Fruit fly (Drosophila melanogaster) whole organism, embryonic: Measurements from ENCODE around the gene CG3777.

Source experiments
- Atf-2 ChIP-seq: fragments of 200-800 bp; sonication (Bioruptor generic); optimal IDR thresholded peaks from 2 replicates; lab custom pipeline; 2016; ENCODE audit warnings: missing biosample characterization, missing genetic modification characterization
- Atf3 ChIP-seq: fragments of 200-800 bp; sonication (Bioruptor generic); optimal IDR thresholded peaks from 3 replicates; lab custom pipeline; 2016; ENCODE audit warnings: missing biosample characterization, missing genetic modification characterization
- Awh ChIP-seq: fragments of 200-800 bp; sonication (Bioruptor generic); IDR thresholded peaks from 2 replicates; pipeline ENCODE4, ENCODE4 v1.3.6; 2022; ENCODE audit warnings: missing biosample characterization, missing genetic modification characterization
- B-H1 ChIP-seq: fragments of 200-800 bp; sonication (Bioruptor generic); IDR thresholded peaks from 3 replicates; pipeline ENCODE4 v1.3.6; 2022; ENCODE audit warnings: missing biosample characterization, missing genetic modification characterization
- CG10147 ChIP-seq: fragments of 200-800 bp; sonication (Bioruptor generic); optimal IDR thresholded peaks from 2 replicates; lab custom pipeline; 2019; ENCODE audit warnings: missing biosample characterization, mild to moderate bottlenecking, missing genetic modification characterization, moderate library complexity
- CG10209 ChIP-seq: fragments of 200-800 bp; sonication (Bioruptor generic); optimal IDR thresholded peaks from 3 replicates; lab custom pipeline; 2017; ENCODE audit warnings: missing biosample characterization, mild to moderate bottlenecking, missing genetic modification characterization, missing genetic modification reagents
- CG10274 ChIP-seq: fragments of 200-800 bp; sonication (Bioruptor generic); optimal IDR thresholded peaks from 3 replicates; lab custom pipeline; 2017; ENCODE audit warnings: missing biosample characterization, mild to moderate bottlenecking, missing genetic modification characterization
- CG10321 ChIP-seq: fragments of 200-800 bp; sonication (Bioruptor generic); IDR thresholded peaks from 2 replicates; pipeline ENCODE4 v1.3.6; 2022; ENCODE audit warnings: missing biosample characterization, missing genetic modification characterization
- CG10431 ChIP-seq: fragments of 200-800 bp; sonication (Bioruptor generic); optimal IDR thresholded peaks from 3 replicates; lab custom pipeline; 2018; ENCODE audit warnings: missing biosample characterization, mild to moderate bottlenecking, missing genetic modification characterization
- CG11247 ChIP-seq: fragments of 200-800 bp; sonication (Bioruptor generic); IDR thresholded peaks from 2 replicates; pipeline ENCODE4 v1.3.6; 2022; ENCODE audit warnings: missing biosample characterization, missing genetic modification characterization
- CG11456 ChIP-seq: fragments of 200-800 bp; sonication (Bioruptor generic); IDR thresholded peaks from 3 replicates; pipeline ENCODE4 v1.3.6; 2022; ENCODE audit warnings: missing biosample characterization, missing genetic modification characterization
- CG11560 ChIP-seq: fragments of 200-800 bp; sonication (Bioruptor generic); IDR thresholded peaks from 3 replicates; pipeline ENCODE4 v1.3.6; 2022; ENCODE audit warnings: missing biosample characterization, missing genetic modification characterization
- CG12155 ChIP-seq: fragments of 200-800 bp; sonication (Bioruptor generic); optimal IDR thresholded peaks from 3 replicates; lab custom pipeline; 2016; ENCODE audit warnings: missing biosample characterization, missing genetic modification characterization
- CG14965 ChIP-seq: fragments of 200-800 bp; sonication (Bioruptor generic); optimal IDR thresholded peaks from 2 replicates; lab custom pipeline; 2016; ENCODE audit warnings: missing biosample characterization, missing genetic modification characterization, borderline replicate concordance
- CG15514 ChIP-seq: fragments of 200-800 bp; sonication (Bioruptor generic); optimal IDR thresholded peaks from 3 replicates; lab custom pipeline; 2017; ENCODE audit warnings: missing biosample characterization, missing genetic modification characterization, mild to moderate bottlenecking, moderate library complexity, missing genetic modification reagents
- CG18011 ChIP-seq: fragments of 200-800 bp; sonication (Bioruptor generic); optimal IDR thresholded peaks from 2 replicates; lab custom pipeline; 2017; ENCODE audit warnings: missing biosample characterization, missing genetic modification characterization, mild to moderate bottlenecking, moderate library complexity, missing genotype
- CG18764 ChIP-seq: fragments of 200-800 bp; sonication (Bioruptor generic); optimal IDR thresholded peaks from 3 replicates; lab custom pipeline; 2016; ENCODE audit warnings: missing biosample characterization, missing genetic modification characterization
- CG2129 ChIP-seq: fragments of 200-800 bp; sonication (Bioruptor generic); IDR thresholded peaks from 2 replicates; pipeline ENCODE4 v1.3.6; 2022; ENCODE audit warnings: missing biosample characterization, missing genetic modification characterization; ENCODE audit not compliant: partially characterized antibody
- CG2712 ChIP-seq: fragments of 200-800 bp; optimal IDR thresholded peaks from 3 replicates; lab custom pipeline; 2019; ENCODE audit warnings: missing biosample characterization, mild to moderate bottlenecking, missing genetic modification characterization, moderate library complexity
- CG31224 ChIP-seq: fragments of 200-800 bp; sonication (Bioruptor generic); IDR thresholded peaks from 2 replicates; pipeline ENCODE4 v1.3.6; 2022; ENCODE audit warnings: missing biosample characterization, missing genetic modification characterization
- CG31365 ChIP-seq: fragments of 200-800 bp; sonication (Bioruptor generic); optimal IDR thresholded peaks from 2 replicates; lab custom pipeline; 2018; ENCODE audit warnings: missing biosample characterization, mild to moderate bottlenecking, missing genetic modification characterization
- CG3163 ChIP-seq: fragments of 200-800 bp; sonication (Bioruptor generic); optimal IDR thresholded peaks from 3 replicates; lab custom pipeline; 2016; ENCODE audit warnings: missing biosample characterization, missing genetic modification characterization
- CG32532 ChIP-seq: fragments of 200-800 bp; sonication (Bioruptor generic); IDR thresholded peaks from 2 replicates; pipeline ENCODE4 v1.3.6; 2022; ENCODE audit warnings: missing biosample characterization, missing genetic modification characterization
- CG4424 ChIP-seq: fragments of 200-800 bp; sonication (Bioruptor generic); optimal IDR thresholded peaks from 3 replicates; lab custom pipeline; 2016; ENCODE audit warnings: missing biosample characterization, missing genetic modification characterization
- CG5180 ChIP-seq: fragments of 200-800 bp; sonication (Bioruptor generic); optimal IDR thresholded peaks from 3 replicates; lab custom pipeline; 2017; ENCODE audit warnings: missing biosample characterization, missing genetic modification characterization, mild to moderate bottlenecking, moderate library complexity, missing genetic modification reagents
- CG7839 ChIP-seq: fragments of 200-800 bp; sonication (Bioruptor generic); optimal IDR thresholded peaks from 3 replicates; lab custom pipeline; 2018; ENCODE audit warnings: missing biosample characterization, mild to moderate bottlenecking, missing genetic modification characterization, moderate library complexity
- CG8089 ChIP-seq: fragments of 200-800 bp; sonication (Bioruptor generic); optimal IDR thresholded peaks from 3 replicates; lab custom pipeline; 2016; ENCODE audit warnings: missing biosample characterization, missing genetic modification characterization
- CG8290 ChIP-seq, 3 experiments: fragments of 200-800 bp; sonication (Bioruptor generic); optimal IDR thresholded peaks; 2 replicates each; lab custom pipeline; 2016 to 2019; ENCODE audit warnings: missing biosample characterization in 3 of 3, missing genetic modification characterization in 3 of 3, mild to moderate bottlenecking in 2 of 3, moderate library complexity in 1 of 3
- CG8388 ChIP-seq: fragments of 200-800 bp; sonication (Bioruptor generic); optimal IDR thresholded peaks from 2 replicates; lab custom pipeline; 2019; ENCODE audit warnings: missing biosample characterization, mild to moderate bottlenecking, missing genetic modification characterization, moderate library complexity
- Dref ChIP-seq: fragments of 200-800 bp; sonication (Bioruptor generic); IDR thresholded peaks from 2 replicates; pipeline ENCODE4 v1.3.6; 2022; ENCODE audit warnings: missing biosample characterization, missing genetic modification characterization
- Fer1 ChIP-seq: fragments of 200-800 bp; sonication (Bioruptor generic); optimal IDR thresholded peaks from 2 replicates; lab custom pipeline; 2017; ENCODE audit warnings: missing biosample characterization, mild to moderate bottlenecking, missing genetic modification characterization
- HLHmδ ChIP-seq: fragments of 200-800 bp; sonication (Bioruptor generic); optimal IDR thresholded peaks from 2 replicates; lab custom pipeline; 2018; ENCODE audit warnings: missing biosample characterization, mild to moderate bottlenecking, missing genetic modification characterization, moderate library complexity
- Hmr ChIP-seq: fragments of 200-800 bp; sonication (Bioruptor generic); optimal IDR thresholded peaks from 3 replicates; lab custom pipeline; 2017; ENCODE audit warnings: mild to moderate bottlenecking, missing biosample characterization, missing genetic modification reagents, missing genetic modification characterization
- Meics ChIP-seq: fragments of 200-800 bp; sonication (Bioruptor generic); optimal IDR thresholded peaks from 2 replicates; lab custom pipeline; 2017; ENCODE audit warnings: missing biosample characterization, mild to moderate bottlenecking, missing genetic modification characterization
- Oli ChIP-seq: fragments of 200-800 bp; sonication (Bioruptor generic); optimal IDR thresholded peaks from 2 replicates; lab custom pipeline; 2018; ENCODE audit warnings: missing biosample characterization, mild to moderate bottlenecking, missing genetic modification characterization, moderate library complexity
- Pdp1 ChIP-seq, 2 experiments: fragments of 200-800 bp; sonication (Bioruptor generic); optimal IDR thresholded peaks; 3 replicates each; lab custom pipeline; 2016; ENCODE audit warnings: missing biosample characterization in 2 of 2, missing genetic modification characterization in 2 of 2, mild to moderate bottlenecking in 1 of 2, moderate library complexity in 1 of 2
- Stat92E ChIP-seq, 3 experiments: fragments of >200 bp in 2 of 3; fragments of 200-800 bp in 1 of 3; sonication (Bioruptor generic) in 1 of 3; optimal IDR thresholded peaks; 2 replicates each; lab custom pipeline; 2017 to 2019; ENCODE audit warnings: missing biosample characterization in 3 of 3, missing genetic modification characterization in 3 of 3, mild to moderate bottlenecking in 1 of 3, moderate library complexity in 1 of 3
- Tbp ChIP-seq: fragments of >200 bp; optimal IDR thresholded peaks from 2 replicates; lab custom pipeline; 2018; ENCODE audit warnings: missing biosample characterization, missing genetic modification characterization
- YL-1 ChIP-seq: fragments of 200-800 bp; sonication (Bioruptor generic); optimal IDR thresholded peaks from 3 replicates; lab custom pipeline; 2017; ENCODE audit warnings: missing biosample characterization, mild to moderate bottlenecking, missing genetic modification characterization
- br ChIP-seq: fragments of >200 bp; optimal IDR thresholded peaks from 2 replicates; lab custom pipeline; 2017
- ewg ChIP-seq: fragments of 200-800 bp; sonication (Bioruptor generic); optimal IDR thresholded peaks from 3 replicates; lab custom pipeline; 2017; ENCODE audit warnings: mild to moderate bottlenecking, missing biosample characterization, missing genetic modification reagents, missing genetic modification characterization
- gsb ChIP-seq: fragments of 200-800 bp; sonication (Bioruptor generic); IDR thresholded peaks from 2 replicates; pipeline ENCODE4 v1.3.6; 2022; ENCODE audit warnings: missing biosample characterization, missing genetic modification characterization
- gt ChIP-seq: fragments of 200-800 bp; sonication (Bioruptor generic); IDR thresholded peaks from 2 replicates; pipeline ENCODE4 v1.3.6; 2022; ENCODE audit warnings: missing biosample characterization, missing genetic modification characterization
- luna ChIP-seq: fragments of 200-800 bp; sonication (Bioruptor generic); optimal IDR thresholded peaks from 2 replicates; lab custom pipeline; 2016; ENCODE audit warnings: missing biosample characterization, missing genetic modification characterization
- prd ChIP-seq, 3 experiments: fragments of >200 bp in 2 of 3; fragments of 200-800 bp in 1 of 3; sonication (Bioruptor generic) in 1 of 3; optimal IDR thresholded peaks in 2 of 3; IDR thresholded peaks in 1 of 3; 2 replicates in 2 of 3; 3 replicates in 1 of 3; pipeline versions ENCODE4 v1.3.6 to Lab custom; 2017 to 2022; ENCODE audit warnings: missing biosample characterization in 1 of 3, missing genetic modification characterization in 1 of 3
- row ChIP-seq: fragments of 200-800 bp; sonication (Bioruptor generic); IDR thresholded peaks from 3 replicates; pipeline ENCODE4 v1.3.6; 2022; ENCODE audit warnings: missing biosample characterization, missing genetic modification characterization
- sens ChIP-seq: fragments of 200-800 bp; sonication (Bioruptor generic); peaks from one replicate; lab custom pipeline; 2016; ENCODE audit warnings: missing biosample characterization, missing genetic modification characterization
- shn ChIP-seq: fragments of 200-800 bp; sonication (Bioruptor generic); optimal IDR thresholded peaks from 3 replicates; lab custom pipeline; 2016; ENCODE audit warnings: missing biosample characterization, missing genetic modification characterization
- stc ChIP-seq: fragments of 200-800 bp; sonication (Bioruptor generic); IDR thresholded peaks from 2 replicates; pipeline ENCODE4 v1.3.6; 2022; ENCODE audit warnings: missing biosample characterization, missing genetic modification characterization
- vfl ChIP-seq: fragments of 200-800 bp; sonication (Bioruptor generic); optimal IDR thresholded peaks from 2 replicates; lab custom pipeline; 2016; ENCODE audit warnings: missing biosample characterization, missing genetic modification characterization
- vvl ChIP-seq: fragments of 200-800 bp; sonication (Bioruptor generic); IDR thresholded peaks from 2 replicates; pipeline ENCODE4 v1.3.6; 2022; ENCODE audit warnings: missing biosample characterization, missing genetic modification characterization

The CG3777 gene

dm6 chrX:276065-276464 is 3.4 kb upstream of the CG3777 start (continued):
- no peak for TF ChIP-seq CG31224
- no peak for TF ChIP-seq CG2129 (GFP tag; lab: Robert Waterston, UW)
- TF ChIP-seq CG8388 (GFP tag; lab: Kevin White, UChicago), result no peak
- no peak for TF ChIP-seq B-H1 (GFP tag; lab: Robert Waterston, UW)
- TF ChIP-seq CG5180 (GFP tag; lab: Kevin White, UChicago), result no peak
- no peak for TF ChIP-seq Dref (GFP tag; lab: Robert Waterston, UW)
- no peak for TF ChIP-seq Pdp1 (GFP tag; optimal IDR thresholded peaks at IDR 0.05; lab: Kevin White, UChicago)
- TF ChIP-seq gsb (GFP tag; lab: Robert Waterston, UW), result no peak
- TF ChIP-seq CG15514 (GFP tag; lab: Kevin White, UChicago), result peak; percentile 8
- TF ChIP-seq CG10274 (GFP tag; lab: Kevin White, UChicago), result no peak
- no peak for TF ChIP-seq CG18011
- no peak for TF ChIP-seq row (GFP tag; lab: Robert Waterston, UW)
- TF ChIP-seq CG11560 (tag; lab: Robert Waterston, UW), result no peak
- TF ChIP-seq stc (GFP tag; lab: Robert Waterston, UW), result no peak
- TF ChIP-seq gt (GFP tag; lab: Robert Waterston, UW), result no peak
- peak; percentile 42 for TF ChIP-seq CG8290 (GFP tag; optimal IDR thresholded peaks at IDR 0.05; lab: Kevin White, UChicago)
- TF ChIP-seq CG8290 (tag; optimal IDR thresholded peaks at IDR 0.05; lab: Kevin White, UChicago), result peak; percentile 49 to 63
- TF ChIP-seq luna, result no peak
- TF ChIP-seq HLHmδ (GFP tag; lab: Kevin White, UChicago), result peak; percentile 11
- TF ChIP-seq CG4424 (GFP tag; lab: Kevin White, UChicago), result no peak
- TF ChIP-seq CG11456, result no peak
- TF ChIP-seq vfl (GFP tag; lab: Kevin White, UChicago), result no peak
- peak; percentile 22 for TF ChIP-seq Hmr (GFP tag; lab: Kevin White, UChicago)
- peak; percentile 37 for TF ChIP-seq Meics
- TF ChIP-seq Atf-2, result no peak
- 0 out of 2 replicates have a peak, but pooled peaks have one; percentile 16 for TF ChIP-seq vvl (GFP tag; lab: Robert Waterston, UW)
- TF ChIP-seq CG14965 (GFP tag; lab: Kevin White, UChicago), result no peak
- no peak for TF ChIP-seq Fer1 (GFP tag; lab: Kevin White, UChicago)
- TF ChIP-seq CG3163, result peak; percentile 73
- TF ChIP-seq CG10431 (GFP tag; lab: Kevin White, UChicago), result no peak
- TF ChIP-seq sens (GFP tag; lab: Kevin White, UChicago), result peak; percentile 90
- TF ChIP-seq prd (optimal IDR thresholded peaks at IDR 0.05; lab: Kevin White, UChicago), result no peak
- no peak for TF ChIP-seq prd (GFP tag; IDR thresholded peaks at IDR 0.05; lab: Robert Waterston, UW)
- no peak for TF ChIP-seq shn (GFP tag; lab: Kevin White, UChicago)
- TF ChIP-seq Awh (GFP tag; lab: Robert Waterston, UW), result no peak
- no peak for TF ChIP-seq Stat92E (GFP tag; optimal IDR thresholded peaks at IDR 0.05; lab: Kevin White, UChicago)
- peak; percentile 100 for TF ChIP-seq ewg (GFP tag; lab: Kevin White, UChicago)
- no peak for TF ChIP-seq CG18764 (GFP tag; lab: Kevin White, UChicago)
- TF ChIP-seq Tbp (GFP tag; lab: Kevin White, UChicago), result no peak
- TF ChIP-seq CG8089 (GFP tag; lab: Kevin White, UChicago), result no peak
- TF ChIP-seq CG10147, result no peak
- TF ChIP-seq CG32532 (GFP tag; lab: Robert Waterston, UW), result no peak
- TF ChIP-seq CG31365 (tag; lab: Kevin White, UChicago), result no peak
- no peak for TF ChIP-seq CG11247 (GFP tag; lab: Robert Waterston, UW)
- TF ChIP-seq YL-1, result no peak
- TF ChIP-seq Atf3 (GFP tag; lab: Kevin White, UChicago), result no peak
- TF ChIP-seq CG12155 (GFP tag; lab: Kevin White, UChicago), result no peak
- TF ChIP-seq CG2712 (tag; lab: Kevin White, UChicago), result peak; percentile 27
- no peak for TF ChIP-seq CG7839
- no peak for TF ChIP-seq br (lab: Kevin White, UChicago)
- TF ChIP-seq CG10209 (GFP tag; lab: Kevin White, UChicago), result no peak
- no peak for TF ChIP-seq Oli (tag; lab: Kevin White, UChicago)
- peak; percentile 67 for TF ChIP-seq CG10321 (GFP tag; lab: Robert Waterston, UW)
